Worm (Caenorhabditis elegans) whole organism, L3 larva: ENCODE results near the gene F31B9.4.
A peak's percentile ranks its signal among the peaks of the same experiment; 100 is the strongest.

Experiments used
- R02D3.7 ChIP-seq: fragments of 150-350 bp; optimal IDR thresholded peaks from 2 replicates; lab custom pipeline; 2014; ENCODE audit warnings: missing biosample characterization, missing genetic modification characterization
- ZK546.5 ChIP-seq: sonication (generic microtip); optimal IDR thresholded peaks from 2 replicates; lab custom pipeline; 2017; ENCODE audit warnings: missing biosample characterization, missing genetic modification characterization
- aly-2 ChIP-seq: fragments of 150-350 bp; optimal IDR thresholded peaks from 2 replicates; lab custom pipeline; 2014; ENCODE audit warnings: missing biosample characterization, missing genetic modification characterization
- ama-1 ChIP-seq: fragments of 150-350 bp; optimal IDR thresholded peaks from 2 replicates; lab custom pipeline; 2018
- ceh-16 ChIP-seq: sonication (generic microtip); optimal IDR thresholded peaks from 2 replicates; lab custom pipeline; 2017; ENCODE audit warnings: missing biosample characterization, missing genetic modification characterization
- ceh-82 ChIP-seq: fragments of 150-350 bp; optimal IDR thresholded peaks from 2 replicates; lab custom pipeline; 2014; ENCODE audit warnings: missing biosample characterization, missing genetic modification characterization
- daf-12 ChIP-seq: fragments of 150-350 bp; optimal IDR thresholded peaks from 2 replicates; lab custom pipeline; 2014; ENCODE audit warnings: missing biosample characterization, missing genetic modification reagents, missing genetic modification characterization
- egl-27 ChIP-seq: sonication (generic microtip); optimal IDR thresholded peaks from 4 replicates; lab custom pipeline; 2017; ENCODE audit warnings: missing biosample characterization, missing genetic modification reagents, missing genetic modification characterization
- egl-5 ChIP-seq: fragments of 150-350 bp; optimal IDR thresholded peaks from 2 replicates; lab custom pipeline; 2017; ENCODE audit warnings: missing biosample characterization, missing genetic modification reagents, missing genetic modification characterization, inconsistent platforms
- elt-1 ChIP-seq: fragments of 150-350 bp; optimal IDR thresholded peaks from 2 replicates; lab custom pipeline; 2014; ENCODE audit warnings: missing biosample characterization, missing genetic modification characterization
- elt-2 ChIP-seq: sonication (generic microtip); optimal IDR thresholded peaks from 2 replicates; lab custom pipeline; 2016; ENCODE audit warnings: missing genetic modification reagents, mild to moderate bottlenecking, missing genetic modification characterization, missing compliant biosample characterization
- eor-1 ChIP-seq, 2 experiments: fragments of 150-350 bp; optimal IDR thresholded peaks; 2 replicates each; lab custom pipeline; 2014 to 2018; ENCODE audit warnings: missing biosample characterization in 2 of 2, missing genetic modification characterization in 2 of 2
- fkh-10 ChIP-seq: sonication (generic microtip); optimal IDR thresholded peaks from 2 replicates; lab custom pipeline; 2017; ENCODE audit warnings: missing biosample characterization, missing genetic modification reagents, missing genetic modification characterization
- fos-1 ChIP-seq: fragments of 150-350 bp; optimal IDR thresholded peaks from 2 replicates; lab custom pipeline; 2014; ENCODE audit warnings: missing biosample characterization, missing genetic modification characterization
- hmg-11 ChIP-seq: sonication (generic microtip); optimal IDR thresholded peaks from 2 replicates; lab custom pipeline; 2016; ENCODE audit warnings: missing genetic modification characterization, missing compliant biosample characterization
- jun-1 ChIP-seq: fragments of 150-350 bp; optimal IDR thresholded peaks from 2 replicates; lab custom pipeline; 2014; ENCODE audit warnings: missing biosample characterization, missing genetic modification reagents, missing genetic modification characterization
- lin-15B ChIP-seq: fragments of 150-350 bp; optimal IDR thresholded peaks from 2 replicates; lab custom pipeline; 2014; ENCODE audit warnings: missing biosample characterization, missing genetic modification characterization
- lin-39 ChIP-seq: fragments of 150-350 bp; optimal IDR thresholded peaks from 2 replicates; lab custom pipeline; 2018; ENCODE audit warnings: missing biosample characterization, missing genetic modification reagents, missing genetic modification characterization
- lsy-12 ChIP-seq: sonication (generic microtip); optimal IDR thresholded peaks from 2 replicates; lab custom pipeline; 2016; ENCODE audit warnings: mild to moderate bottlenecking, missing genetic modification characterization, missing compliant biosample characterization
- mdl-1 ChIP-seq: fragments of 150-350 bp; optimal IDR thresholded peaks from 2 replicates; lab custom pipeline; 2014; ENCODE audit warnings: missing biosample characterization, missing genetic modification characterization
- mml-1 ChIP-seq: fragments of 150-350 bp; sonication (generic microtip); optimal IDR thresholded peaks from 3 replicates; lab custom pipeline; 2014; ENCODE audit warnings: missing biosample characterization, missing genetic modification characterization
- nfya-1 ChIP-seq: sonication (generic microtip); optimal IDR thresholded peaks from 2 replicates; lab custom pipeline; 2017; ENCODE audit warnings: missing genetic modification characterization, mild to moderate bottlenecking, missing compliant biosample characterization, antibody characterized with exemption, moderate library complexity; ENCODE audit not compliant: insufficient read depth
- nhr-11 ChIP-seq: fragments of 150-350 bp; optimal IDR thresholded peaks from 2 replicates; lab custom pipeline; 2014; ENCODE audit warnings: missing biosample characterization, missing genetic modification characterization
- nhr-237 ChIP-seq: fragments of 150-350 bp; optimal IDR thresholded peaks from 2 replicates; lab custom pipeline; 2014; ENCODE audit warnings: missing biosample characterization, missing genetic modification characterization
- nhr-25 ChIP-seq: sonication (generic microtip); optimal IDR thresholded peaks from 2 replicates; lab custom pipeline; 2017; ENCODE audit warnings: missing biosample characterization, missing genetic modification characterization
- nhr-28 ChIP-seq: fragments of 150-350 bp; optimal IDR thresholded peaks from 2 replicates; lab custom pipeline; 2014; ENCODE audit warnings: missing biosample characterization, missing genetic modification characterization
- nhr-43 ChIP-seq: sonication (generic microtip); optimal IDR thresholded peaks from 2 replicates; lab custom pipeline; 2016; ENCODE audit warnings: mild to moderate bottlenecking, missing genetic modification characterization, missing compliant biosample characterization; ENCODE audit not compliant: poor library complexity, severe bottlenecking
- nhr-67 ChIP-seq: fragments of 150-350 bp; optimal IDR thresholded peaks from 2 replicates; lab custom pipeline; 2014; ENCODE audit warnings: missing biosample characterization, missing genetic modification characterization
- nhr-77 ChIP-seq: fragments of 150-350 bp; optimal IDR thresholded peaks from 2 replicates; lab custom pipeline; 2014; ENCODE audit warnings: missing biosample characterization, missing genetic modification characterization
- pha-4 ChIP-seq: fragments of 150-350 bp; optimal IDR thresholded peaks from 2 replicates; lab custom pipeline; 2014; ENCODE audit warnings: missing biosample characterization, missing genetic modification reagents, missing genetic modification characterization
- pqm-1 ChIP-seq: fragments of 150-350 bp; optimal IDR thresholded peaks from 2 replicates; lab custom pipeline; 2017; ENCODE audit warnings: missing biosample characterization, missing genetic modification characterization, inconsistent platforms
- sea-2 ChIP-seq: fragments of 150-350 bp; sonication (generic microtip); optimal IDR thresholded peaks from 4 replicates; lab custom pipeline; 2014; ENCODE audit warnings: missing biosample characterization, missing genetic modification reagents, missing genetic modification characterization
- snpc-4 ChIP-seq: fragments of 150-350 bp; optimal IDR thresholded peaks from 2 replicates; lab custom pipeline; 2014; ENCODE audit warnings: missing biosample characterization, missing genetic modification characterization
- zag-1 ChIP-seq: fragments of 150-350 bp; optimal IDR thresholded peaks from 2 replicates; lab custom pipeline; 2014; ENCODE audit warnings: missing biosample characterization, missing genetic modification characterization

F31B9.4 gene

DNA sequence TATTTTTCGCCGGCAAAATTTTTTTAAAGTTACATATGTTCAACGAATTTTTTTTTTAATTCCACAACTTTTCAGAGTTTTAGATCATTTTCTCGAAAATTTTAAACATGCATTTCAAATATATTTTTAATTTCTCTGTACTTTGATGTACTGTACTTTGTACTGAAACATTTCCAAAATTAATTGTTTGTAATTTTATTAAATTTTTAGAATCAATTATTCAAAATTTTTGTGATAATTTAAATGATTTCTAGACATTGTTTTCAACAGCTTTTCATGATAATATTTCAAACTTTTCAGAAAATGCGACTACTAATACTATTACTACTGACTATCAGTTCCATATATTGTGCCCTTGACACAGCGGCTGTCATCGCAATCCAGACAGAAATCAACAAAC lies 26.8 kb upstream of the F31B9.4 start, which contains the start of gene mec-5:
Gene mec-5 (plus strand): TSS at position 301 of the 400 bp plus-strand sequence.
- TF ChIP-seq elt-1 (tag; lab: Kevin White, UChicago) (no peak), jun-1 (no peak), nhr-25 (tag; lab: Kevin White, UChicago) (no peak), egl-27 (tag; lab: Kevin White, UChicago) (no peak), nhr-237 (tag; lab: Kevin White, UChicago) (no peak), R02D3.7 (no peak), mml-1 (no peak), lin-39 (tag; lab: Kevin White, UChicago) (no peak), nhr-77 (tag; lab: Kevin White, UChicago) (no peak), ceh-16 (tag; lab: Kevin White, UChicago) (no peak), daf-12 (tag; lab: Kevin White, UChicago) (no peak), ama-1 (lab: Kevin White, UChicago) (no peak), hmg-11 (tag; lab: Kevin White, UChicago) (no peak), ZK546.5 (tag; lab: Kevin White, UChicago) (no peak), pqm-1 (tag; lab: Kevin White, UChicago) (no peak)

DNA sequence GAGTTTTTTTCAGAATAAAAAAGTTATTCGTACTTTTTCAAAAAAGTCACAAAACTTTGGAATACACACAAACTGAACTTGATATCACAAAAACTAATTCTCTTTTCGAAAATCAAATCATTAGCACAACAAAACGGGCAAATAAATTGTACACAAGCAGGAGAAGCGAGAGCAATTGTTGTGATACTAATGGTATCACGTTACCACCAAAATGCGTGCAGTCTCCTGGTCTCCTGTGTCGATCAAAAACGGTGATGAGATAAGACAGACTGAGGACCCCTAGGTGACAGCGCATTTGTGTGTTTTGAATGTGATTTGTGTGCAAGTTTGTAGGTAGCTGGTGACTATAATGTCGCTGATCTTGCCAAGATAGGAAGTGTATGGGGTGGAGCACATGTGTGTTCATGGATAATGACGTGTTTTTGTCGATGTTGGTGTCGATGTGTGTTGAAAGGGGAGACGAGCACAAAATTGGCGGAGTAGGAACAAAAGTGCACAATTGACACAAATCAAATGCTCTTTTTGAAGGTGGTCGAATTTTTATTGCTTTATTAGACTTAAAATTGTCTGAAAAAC lies 22.9 kb upstream of the F31B9.4 start:
- TF ChIP-seq jun-1 (peak; percentile 30), pqm-1 (tag; lab: Kevin White, UChicago) (peak; percentile 86), mml-1 (no peak), pha-4 (tag; lab: Kevin White, UChicago) (peak; percentile 64), lsy-12 (no peak), elt-2 (tag; lab: Kevin White, UChicago) (peak; percentile 84)

DNA sequence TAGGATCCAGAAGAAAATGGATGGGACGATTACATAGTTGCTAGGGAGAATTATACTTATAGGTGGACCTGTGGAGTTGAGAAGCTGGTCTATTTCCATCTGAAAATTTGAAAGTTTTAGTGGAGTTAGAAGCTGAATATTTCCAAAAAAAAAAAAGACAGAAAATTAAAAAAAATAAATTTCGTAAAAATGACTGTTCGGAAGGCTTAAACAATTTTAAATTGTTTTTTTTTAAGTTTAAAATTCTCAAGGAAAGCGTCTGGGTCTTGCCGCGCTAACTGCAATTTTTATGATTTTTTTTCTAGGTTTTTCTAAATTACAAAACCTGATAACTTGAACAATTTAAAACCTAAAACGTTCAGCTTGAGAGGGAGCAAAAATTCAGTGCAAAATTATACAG lies 22.3 kb upstream of the F31B9.4 start, which contains the start of gene mrp-3:
Gene mrp-3 (minus strand): TSS at position 101 of the 400 bp plus-strand sequence.
- no peak for TF ChIP-seq ceh-82 (tag; lab: Kevin White, UChicago)
- no peak for TF ChIP-seq fos-1
- no peak for TF ChIP-seq sea-2 (GFP tag; lab: Kevin White, UChicago)
- TF ChIP-seq jun-1: no peak
- TF ChIP-seq ama-1 (lab: Kevin White, UChicago): no peak
- TF ChIP-seq nhr-43 (tag; lab: Kevin White, UChicago): no peak
- TF ChIP-seq nhr-11 (tag; lab: Kevin White, UChicago): no peak
- no peak for TF ChIP-seq elt-1 (tag; lab: Kevin White, UChicago)
- TF ChIP-seq pha-4 (tag; lab: Kevin White, UChicago): no peak
- TF ChIP-seq lin-15B: no peak
- no peak for TF ChIP-seq pqm-1 (tag; lab: Kevin White, UChicago)
- TF ChIP-seq nhr-67 (tag; lab: Kevin White, UChicago): no peak
- no peak for TF ChIP-seq nfya-1 (tag; lab: Kevin White, UChicago)
- TF ChIP-seq mdl-1 (tag; lab: Kevin White, UChicago): no peak
- no peak for TF ChIP-seq nhr-28 (tag; lab: Kevin White, UChicago)
- no peak for TF ChIP-seq aly-2
- no peak for TF ChIP-seq snpc-4 (tag; lab: Kevin White, UChicago)
- TF ChIP-seq egl-5: no peak

DNA sequence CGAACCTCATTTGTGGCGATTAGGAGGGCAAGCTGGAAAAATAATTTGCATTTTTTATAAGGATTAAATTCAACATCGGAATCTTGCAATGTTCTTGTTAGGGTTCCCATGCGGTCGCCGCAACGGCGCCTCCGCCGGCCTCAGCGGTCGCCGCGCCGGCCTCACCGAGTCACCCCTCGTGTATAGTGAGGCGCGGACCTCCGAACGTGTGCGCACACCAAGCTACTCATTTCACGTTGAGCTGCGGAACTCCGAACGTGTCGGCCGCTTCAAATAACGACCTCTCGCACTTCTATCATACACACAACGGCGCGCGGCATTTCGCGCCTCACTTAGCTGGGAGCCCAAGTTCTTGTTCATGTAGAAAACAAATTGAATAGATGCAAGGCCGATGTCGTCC lies 21.0 kb upstream of the F31B9.4 start:
- no peak for TF ChIP-seq nhr-43 (tag; lab: Kevin White, UChicago)
- TF ChIP-seq ama-1 (lab: Kevin White, UChicago): no peak
- TF ChIP-seq pha-4 (tag; lab: Kevin White, UChicago): no peak
- TF ChIP-seq zag-1: no peak
- TF ChIP-seq eor-1 (tag; optimal IDR thresholded peaks at IDR 0.05; lab: Kevin White, UChicago): no peak
- no peak for TF ChIP-seq mml-1
- TF ChIP-seq nhr-25 (tag; lab: Kevin White, UChicago): no peak
- no peak for TF ChIP-seq nhr-11 (tag; lab: Kevin White, UChicago)
- TF ChIP-seq ceh-82 (tag; lab: Kevin White, UChicago): no peak
- TF ChIP-seq nhr-77 (tag; lab: Kevin White, UChicago): no peak
- TF ChIP-seq nhr-28 (tag; lab: Kevin White, UChicago): no peak
- no peak for TF ChIP-seq nhr-237 (tag; lab: Kevin White, UChicago)
- TF ChIP-seq snpc-4 (tag; lab: Kevin White, UChicago): no peak
- TF ChIP-seq daf-12 (tag; lab: Kevin White, UChicago): no peak
- no peak for TF ChIP-seq egl-5
- no peak for TF ChIP-seq fkh-10 (GFP tag; lab: Kevin White, UChicago)
- no peak for TF ChIP-seq R02D3.7
- TF ChIP-seq egl-27 (tag; lab: Kevin White, UChicago): no peak
- TF ChIP-seq hmg-11 (tag; lab: Kevin White, UChicago): no peak
- TF ChIP-seq nfya-1 (tag; lab: Kevin White, UChicago): no peak
